Comparison of ENCODE assay signal across 2 worm cellular contexts in the genomic region with DNA sequence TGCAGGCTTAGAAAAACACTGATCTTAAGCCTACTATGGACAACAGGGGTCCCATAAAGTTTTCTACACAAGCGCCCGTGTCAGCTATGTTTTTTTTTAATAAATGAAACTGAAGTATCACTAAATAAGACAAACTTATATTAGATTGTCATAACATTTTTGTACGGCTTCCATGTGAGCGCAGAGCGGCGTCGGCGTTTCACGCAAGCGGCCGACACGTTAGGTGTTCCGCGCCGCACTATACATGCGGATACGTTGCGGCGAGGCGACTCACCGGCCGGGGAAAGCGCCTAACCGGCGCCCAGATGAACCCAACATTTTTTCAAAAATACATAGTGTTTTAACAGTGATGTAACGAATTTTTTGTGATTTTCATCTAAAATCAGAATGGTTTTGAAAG.
TF ChIP-seq lines count a peak whose summit lies in the region.

No protein-coding gene starts in this region.

TF ChIP-seq in whole organism, L4 larva, 104 proteins besides CTCF, POLR2A, EP300 and RAD21:
- TF ChIP-seq set-16 (GFP tag; IDR thresholded peaks at IDR 0.05; lab: Robert Waterston, UW) (peak; percentile 46; the same call in 1 of the 2 replicates), snpc-1.2 (GFP tag; IDR thresholded peaks at IDR 0.05; lab: Robert Waterston, UW) (0 out of 2 replicates have a peak, but pooled peaks have one; percentile 25), hlh-11 (tag; optimal IDR thresholded peaks at IDR 0.05; lab: Kevin White, UChicago) (no peak)

TF ChIP-seq in whole organism, young adult, 124 proteins besides CTCF, POLR2A, EP300 and RAD21:
- TF ChIP-seq Y53F4B.3 (GFP tag; IDR thresholded peaks at IDR 0.05; lab: Robert Waterston, UW) (no peak), egl-18 (GFP tag; IDR thresholded peaks at IDR 0.05; lab: Robert Waterston, UW) (no peak), hmg-20 (GFP tag; IDR thresholded peaks at IDR 0.05; lab: Robert Waterston, UW) (no peak), ccch-3 (GFP tag; optimal IDR thresholded peaks at IDR 0.05; lab: Kevin White, UChicago) (no peak), nhr-27 (tag; optimal IDR thresholded peaks at IDR 0.05; lab: Kevin White, UChicago) (no peak), snpc-1.1 (tag; optimal IDR thresholded peaks at IDR 0.05; lab: Kevin White, UChicago; ENCODE audit: insufficient read depth) (peak; percentile 5), cebp-2 (GFP tag; IDR thresholded peaks at IDR 0.05; lab: Robert Waterston, UW) (0 out of 2 replicates have a peak, but pooled peaks have one; percentile 29), egl-44 (GFP tag; IDR thresholded peaks at IDR 0.05; lab: Robert Waterston, UW) (no peak), zim-3 (tag; optimal IDR thresholded peaks at IDR 0.05; lab: Kevin White, UChicago) (no peak), F10E7.11 (tag; optimal IDR thresholded peaks at IDR 0.05; lab: Kevin White, UChicago) (no peak), zfh-2 (GFP tag; conservative IDR thresholded peaks at IDR 0.05; lab: Robert Waterston, UW) (peak; percentile 44; the same call in 1 of the 2 replicates), nfya-2 (GFP tag; IDR thresholded peaks at IDR 0.05; lab: Robert Waterston, UW) (no peak), lag-1 (GFP tag; IDR thresholded peaks at IDR 0.05; lab: Robert Waterston, UW) (no peak), lsl-1 (GFP tag; optimal IDR thresholded peaks at IDR 0.05; lab: Kevin White, UChicago) (no peak), die-1 (tag; optimal IDR thresholded peaks at IDR 0.05; lab: Kevin White, UChicago) (no peak), F57C9.4 (tag; optimal IDR thresholded peaks at IDR 0.05; lab: Kevin White, UChicago) (no peak), ets-4 (GFP tag; optimal IDR thresholded peaks at IDR 0.05; lab: Kevin White, UChicago) (no peak), ceh-91 (GFP tag; IDR thresholded peaks at IDR 0.05; lab: Robert Waterston, UW) (no peak), snpc-4 (GFP tag; optimal IDR thresholded peaks at IDR 0.05; lab: Kevin White, UChicago) (no peak), snpc-4 (tag; optimal IDR thresholded peaks at IDR 0.05; lab: Kevin White, UChicago) (peak in 2 of 4 experiments; percentile 34 to 70), unc-62 (GFP tag; optimal IDR thresholded peaks at IDR 0.05; lab: Kevin White, UChicago) (no peak), ztf-25 (GFP tag; IDR thresholded peaks at IDR 0.05; lab: Robert Waterston, UW) (no peak), aptf-3 (GFP tag; IDR thresholded peaks at IDR 0.05; lab: Robert Waterston, UW) (no peak)
TF ChIP-seq in whole organism, young adult: peak in this region for 4.
